Worm (Caenorhabditis elegans): ENCODE results near the gene C07C7.1.
A peak's percentile ranks its signal among the peaks of the same experiment; 100 is the strongest.

C07C7.1 gene

ce11 chrIV:9140172-9140805 lies 44.4 kb upstream of the C07C7.1 start:
- no peak for TF ChIP-seq him-1 (tag; optimal IDR thresholded peaks at IDR 0.05)
- peak; percentile 56 for TF ChIP-seq hmg-1.2 (GFP tag; IDR thresholded peaks at IDR 0.05)
- TF ChIP-seq Y53F4B.3 (GFP tag; IDR thresholded peaks at IDR 0.05) = no peak
- TF ChIP-seq attf-6 (GFP tag; IDR thresholded peaks at IDR 0.05) = peak; percentile 93
- no peak for TF ChIP-seq lsy-27 (tag; optimal IDR thresholded peaks at IDR 0.05; ENCODE audit: borderline replicate concordance, insufficient read depth)
- peak; percentile 92 for TF ChIP-seq snpc-1.1 (tag; optimal IDR thresholded peaks at IDR 0.05; ENCODE audit: insufficient read depth)
- TF ChIP-seq madf-6 (GFP tag; IDR thresholded peaks at IDR 0.05) = peak; percentile 67
- TF ChIP-seq snpc-3.4 (tag; optimal IDR thresholded peaks at IDR 0.05) = peak; percentile 78
- TF ChIP-seq zim-3 (tag; optimal IDR thresholded peaks at IDR 0.05) = no peak
- no peak for TF ChIP-seq nfya-1 (tag; optimal IDR thresholded peaks at IDR 0.05; ENCODE audit: borderline replicate concordance, insufficient read depth)
- TF ChIP-seq bed-1 (GFP tag; IDR thresholded peaks at IDR 0.05) = no peak
- TF ChIP-seq bed-2 (GFP tag; IDR thresholded peaks at IDR 0.05) = no peak
- TF ChIP-seq F49E8.2 (tag; optimal IDR thresholded peaks at IDR 0.05; ENCODE audit: insufficient read depth) = peak; percentile 8
- no peak for TF ChIP-seq akir-1 (GFP tag; optimal IDR thresholded peaks at IDR 0.05)
- peak; percentile 45 for TF ChIP-seq lsl-1 (GFP tag; optimal IDR thresholded peaks at IDR 0.05)
- no peak for TF ChIP-seq C17E4.6 (GFP tag; IDR thresholded peaks at IDR 0.05)
- no peak for TF ChIP-seq Y95B8A.8 (GFP tag; IDR thresholded peaks at IDR 0.05)
- no peak for TF ChIP-seq B0336.3 (GFP tag; IDR thresholded peaks at IDR 0.05)
- TF ChIP-seq ztf-26 (tag; optimal IDR thresholded peaks at IDR 0.05) = no peak
- no peak for TF ChIP-seq efl-1 (GFP tag; optimal IDR thresholded peaks at IDR 0.05)
- TF ChIP-seq snpc-4 (GFP tag; optimal IDR thresholded peaks at IDR 0.05) = peak; percentile 82
- peak; percentile 86 to 97 (median 94) for TF ChIP-seq snpc-4 (tag; optimal IDR thresholded peaks at IDR 0.05)
- TF ChIP-seq snpc-1.3 (tag; optimal IDR thresholded peaks at IDR 0.05; ENCODE audit: insufficient read depth) = peak; percentile 34
- TF ChIP-seq tbp1 (GFP tag; optimal IDR thresholded peaks at IDR 0.05) = peak; percentile 73
- TF ChIP-seq D2030.7 (GFP tag; IDR thresholded peaks at IDR 0.05) = peak; percentile 43; the same call in 1 of the 2 replicates

- TF ChIP-seq ceh-100 (GFP tag; IDR thresholded peaks at IDR 0.05) = no peak
These were observed 40.2 kb upstream of the C07C7.1 start, which contains the start of gene flp-1 for ce11 chrIV:9144405-9144804. Gene flp-1 (plus strand): TSS chrIV:9144705.

- TF ChIP-seq zfh-2 (GFP tag; conservative IDR thresholded peaks at IDR 0.05) = no peak
- no peak for TF ChIP-seq lin-26 (GFP tag; IDR thresholded peaks at IDR 0.05)
- no peak for TF ChIP-seq sdz-38 (tag; optimal IDR thresholded peaks at IDR 0.05)
- TF ChIP-seq ztf-18 (tag; optimal IDR thresholded peaks at IDR 0.05) = no peak
- TF ChIP-seq athp-1 (tag; optimal IDR thresholded peaks at IDR 0.05) = no peak
- TF ChIP-seq egl-18 (GFP tag; IDR thresholded peaks at IDR 0.05) = no peak
- TF ChIP-seq ztf-26 (tag; optimal IDR thresholded peaks at IDR 0.05) = no peak
- TF ChIP-seq ZK185.1 (tag; optimal IDR thresholded peaks at IDR 0.05; ENCODE audit: poor library complexity, severe bottlenecking) = no peak
- no peak for TF ChIP-seq rcor-1 (GFP tag; IDR thresholded peaks at IDR 0.05)
- no peak for TF ChIP-seq nhr-179 (tag; optimal IDR thresholded peaks at IDR 0.05)
These were observed 38.5 kb upstream of the C07C7.1 start, which contains the start of gene daf-10 for ce11 chrIV:9146111-9146510. Gene daf-10 (minus strand): TSS chrIV:9146211.
